Worm (Caenorhabditis elegans): ENCODE data around the gene ZK105.13.

Gene ZK105.13

DNA sequence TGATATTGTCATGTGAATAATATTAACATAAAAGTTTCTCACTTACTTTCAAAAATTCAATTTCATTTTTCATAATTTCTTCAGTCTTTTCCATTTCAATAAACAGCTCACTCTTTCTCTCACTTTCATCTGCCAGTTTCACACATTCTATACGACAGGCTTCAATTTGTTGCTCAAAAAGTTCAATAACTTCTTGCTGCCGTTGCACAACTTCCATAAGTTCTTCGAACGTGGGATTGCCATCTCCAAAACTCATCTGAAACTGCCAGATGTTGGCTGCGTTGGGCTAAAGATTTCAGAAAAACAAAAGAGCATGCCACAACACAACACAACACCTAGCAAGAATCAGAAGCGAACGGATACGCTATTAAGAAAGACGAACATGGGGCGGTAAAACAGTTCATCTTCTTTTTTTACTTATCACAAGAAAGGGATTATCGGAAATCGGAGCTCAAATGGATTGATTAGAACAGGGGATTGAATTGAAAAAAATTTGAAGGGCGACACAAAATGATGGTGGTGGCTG is 20.3 kb upstream of the ZK105.13 start:
- TF ChIP-seq mdl-1 (tag; optimal IDR thresholded peaks at IDR 0.05): no peak
- TF ChIP-seq ceh-16 (tag; optimal IDR thresholded peaks at IDR 0.05): peak; percentile 4
- TF ChIP-seq Y55F3AM.14 (GFP tag; optimal IDR thresholded peaks at IDR 0.05): no peak
- TF ChIP-seq mab-5 (tag; optimal IDR thresholded peaks at IDR 0.05): no peak
- TF ChIP-seq lin-13 (GFP tag; optimal IDR thresholded peaks at IDR 0.05): peak; percentile 20
- no peak for TF ChIP-seq skn-1 (tag; optimal IDR thresholded peaks at IDR 0.05)

ce11 chrV:7730488-7730887 is 17.5 kb upstream of the ZK105.13 start:
- TF ChIP-seq ZK546.5 (tag; optimal IDR thresholded peaks at IDR 0.05) (no peak), sma-9 (GFP tag; optimal IDR thresholded peaks at IDR 0.05) (peak; percentile 42), sma-9 (tag; optimal IDR thresholded peaks at IDR 0.05) (no peak), unc-55 (GFP tag; optimal IDR thresholded peaks at IDR 0.05) (peak; percentile 24), sma-3 (GFP tag; optimal IDR thresholded peaks at IDR 0.05) (peak; percentile 57), mdl-1 (tag; optimal IDR thresholded peaks at IDR 0.05) (no peak), unc-62 (GFP tag; optimal IDR thresholded peaks at IDR 0.05) (no peak), nhr-77 (tag; optimal IDR thresholded peaks at IDR 0.05) (no peak), nhr-6 (tag; optimal IDR thresholded peaks at IDR 0.05) (peak; percentile 20), Y55F3AM.14 (GFP tag; optimal IDR thresholded peaks at IDR 0.05) (peak; percentile 57), aly-2 (tag; optimal IDR thresholded peaks at IDR 0.05) (no peak), nhr-21 (tag; optimal IDR thresholded peaks at IDR 0.05) (peak; percentile 49), lin-13 (GFP tag; optimal IDR thresholded peaks at IDR 0.05) (peak; percentile 44), alr-1 (tag; optimal IDR thresholded peaks at IDR 0.05) (no peak), C34F6.9 (tag; optimal IDR thresholded peaks at IDR 0.05) (peak; percentile 15), ceh-82 (tag; optimal IDR thresholded peaks at IDR 0.05) (no peak), peb-1 (tag; optimal IDR thresholded peaks at IDR 0.05) (no peak), F13H6.1 (tag; optimal IDR thresholded peaks at IDR 0.05) (peak; percentile 68), egl-27 (tag; optimal IDR thresholded peaks at IDR 0.05) (no peak), R02D3.7 (tag; optimal IDR thresholded peaks at IDR 0.05) (no peak), elt-3 (tag; optimal IDR thresholded peaks at IDR 0.05) (no peak), mab-5 (tag; optimal IDR thresholded peaks at IDR 0.05) (no peak), lin-39 (tag; optimal IDR thresholded peaks at IDR 0.05) (no peak), fos-1 (tag; optimal IDR thresholded peaks at IDR 0.05) (peak; percentile 63), ceh-16 (tag; optimal IDR thresholded peaks at IDR 0.05) (no peak), nhr-11 (tag; optimal IDR thresholded peaks at IDR 0.05) (no peak), nhr-237 (tag; optimal IDR thresholded peaks at IDR 0.05) (no peak), ztf-1 (GFP tag; conservative IDR thresholded peaks at IDR 0.05) (no peak), crh-2 (tag; optimal IDR thresholded peaks at IDR 0.05) (peak; percentile 68), nhr-23 (tag; optimal IDR thresholded peaks at IDR 0.05) (no peak), nhr-129 (tag; optimal IDR thresholded peaks at IDR 0.05) (peak; percentile 67), unc-39 (tag; optimal IDR thresholded peaks at IDR 0.05) (no peak), lsy-2 (tag; optimal IDR thresholded peaks at IDR 0.05) (peak in 1 of 2 experiments; percentile 52), ztf-11 (tag; optimal IDR thresholded peaks at IDR 0.05) (no peak), blmp-1 (tag; optimal IDR thresholded peaks at IDR 0.05; ENCODE audit: insufficient read depth) (no peak), snpc-4 (tag; optimal IDR thresholded peaks at IDR 0.05) (no peak), ztf-4 (tag; optimal IDR thresholded peaks at IDR 0.05) (peak; percentile 63), gmeb-1 (tag; optimal IDR thresholded peaks at IDR 0.05) (peak; percentile 42), nhr-25 (tag; optimal IDR thresholded peaks at IDR 0.05) (peak; percentile 46), skn-1 (tag; optimal IDR thresholded peaks at IDR 0.05) (no peak), dmd-4 (tag; optimal IDR thresholded peaks at IDR 0.05) (no peak), sem-4 (tag; optimal IDR thresholded peaks at IDR 0.05) (peak; percentile 19), mbf-1 (tag; optimal IDR thresholded peaks at IDR 0.05) (no peak), zag-1 (tag; optimal IDR thresholded peaks at IDR 0.05) (no peak), nhr-10 (tag; optimal IDR thresholded peaks at IDR 0.05) (no peak), nhr-12 (tag; optimal IDR thresholded peaks at IDR 0.05) (no peak), ama-1 (optimal IDR thresholded peaks at IDR 0.05) (peak; percentile 61), lin-11 (tag; optimal IDR thresholded peaks at IDR 0.05) (no peak), elt-1 (tag; optimal IDR thresholded peaks at IDR 0.05) (no peak)
